Fruit fly (Drosophila melanogaster) whole organism, adult: ENCODE measurements around the gene Nt5a.

Experiments used
- CG1620 ChIP-seq: fragments of 200-800 bp; sonication (Bioruptor generic); optimal IDR thresholded peaks from 2 replicates; lab custom pipeline; 2016; ENCODE audit warnings: missing biosample characterization, missing genetic modification characterization
- CG5204 ChIP-seq: fragments of 200-800 bp; sonication (Bioruptor generic); optimal IDR thresholded peaks from 2 replicates; lab custom pipeline; 2016; ENCODE audit warnings: missing biosample characterization, missing genetic modification characterization
- Mnt ChIP-seq: fragments of 200-800 bp; sonication (Bioruptor generic); optimal IDR thresholded peaks from 2 replicates; lab custom pipeline; 2016; ENCODE audit warnings: missing biosample characterization, mild to moderate bottlenecking, missing genetic modification characterization
- tj ChIP-seq: fragments of 200-800 bp; sonication (Bioruptor generic); optimal IDR thresholded peaks from 3 replicates; lab custom pipeline; 2017; ENCODE audit warnings: missing biosample characterization, mild to moderate bottlenecking, missing genetic modification characterization, moderate library complexity

DNA sequence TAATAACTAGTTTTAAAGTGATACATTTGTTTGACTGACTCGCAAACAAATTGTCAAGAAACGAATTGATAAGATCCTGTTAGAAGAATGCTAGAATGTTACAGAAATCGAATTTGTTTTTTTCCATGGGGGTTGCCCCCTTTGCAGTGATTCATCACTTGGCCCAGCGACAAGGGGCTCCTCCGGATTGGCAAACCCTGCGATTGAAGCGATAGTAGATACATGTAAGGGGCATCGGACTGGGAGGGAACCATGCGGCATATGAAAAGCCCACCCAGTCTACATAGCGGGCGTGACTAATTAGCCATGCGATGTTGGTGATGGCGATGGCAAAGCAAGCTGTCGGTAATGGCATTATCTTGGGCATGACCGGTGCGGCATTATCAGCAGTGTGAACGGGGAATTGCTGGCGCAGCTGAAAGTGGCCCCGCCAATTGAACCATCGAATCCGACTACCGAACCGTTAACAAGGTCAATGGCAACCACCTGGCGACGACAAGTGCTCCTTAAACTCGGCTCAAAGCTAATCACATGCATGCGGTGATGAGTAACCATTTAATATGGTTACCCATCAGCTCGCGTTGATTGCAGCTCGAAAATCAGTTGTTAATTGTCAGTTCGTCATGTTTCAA lies 39.9 kb upstream of the Nt5a start:
- TF ChIP-seq Mnt (GFP tag; lab: Kevin White, UChicago) (no peak), tj (GFP tag; lab: Kevin White, UChicago) (peak; percentile 86), CG1620 (GFP tag; lab: Kevin White, UChicago) (no peak), CG5204 (GFP tag; lab: Kevin White, UChicago) (no peak)
